Fruit fly (Drosophila melanogaster) whole organism, embryonic: ENCODE results near the gene CG6470.

ENCODE experiments used
- Rfx ChIP-seq: fragments of 200-800 bp; sonication (Bioruptor generic); IDR thresholded peaks from 2 replicates; pipeline ENCODE4 v1.3.6; 2022; ENCODE audit warnings: missing biosample characterization, missing genetic modification characterization
- ewg ChIP-seq: fragments of 200-800 bp; sonication (Bioruptor generic); optimal IDR thresholded peaks from 3 replicates; lab custom pipeline; 2017; ENCODE audit warnings: mild to moderate bottlenecking, missing biosample characterization, missing genetic modification reagents, missing genetic modification characterization

dm6 chrX:18554563-18554962 lies 39.9 kb upstream of the CG6470 start:
- TF ChIP-seq Rfx: no peak
- TF ChIP-seq ewg (GFP tag; lab: Kevin White, UChicago): no peak
